ENCODE assay signal across 4 worm cellular contexts in genomic region chrV:13024499-13024898, ce11.
TF ChIP-seq lines count a peak whose summit lies in the region.

No protein-coding gene starts in this region.

TF ChIP-seq in whole organism, L1 larva, 84 proteins besides CTCF, POLR2A, EP300 and RAD21:
- TF ChIP-seq hlh-17 (GFP tag; optimal IDR thresholded peaks at IDR 0.05; lab: Kevin White, UChicago; ENCODE audit: borderline replicate concordance) (no peak), sptf-1 (tag; optimal IDR thresholded peaks at IDR 0.05; lab: Kevin White, UChicago) (no peak), lin-14 (GFP tag; optimal IDR thresholded peaks at IDR 0.05; lab: Kevin White, UChicago) (peak; percentile 33), lin-13 (GFP tag; optimal IDR thresholded peaks at IDR 0.05; lab: Kevin White, UChicago) (no peak), unc-98 (GFP tag; IDR thresholded peaks at IDR 0.05; lab: Robert Waterston, UW) (no peak), efl-3 (GFP tag; optimal IDR thresholded peaks at IDR 0.05; lab: Kevin White, UChicago) (no peak), mef-2 (tag; optimal IDR thresholded peaks at IDR 0.05; lab: Kevin White, UChicago) (no peak), pqm-1 (tag; optimal IDR thresholded peaks at IDR 0.05; lab: Kevin White, UChicago) (no peak)

TF ChIP-seq in whole organism, late embryonic, 69 proteins besides CTCF, POLR2A, EP300 and RAD21:
- TF ChIP-seq sox-2 (GFP tag; IDR thresholded peaks at IDR 0.05; lab: Robert Waterston, UW) (peak; percentile 8; the same call in 1 of the 2 replicates), ztf-16 (tag; optimal IDR thresholded peaks at IDR 0.05; lab: Kevin White, UChicago) (no peak), ceh-18 (tag; optimal IDR thresholded peaks at IDR 0.05; lab: Kevin White, UChicago) (no peak), Y22D7AL.16 (tag; optimal IDR thresholded peaks at IDR 0.05; lab: Kevin White, UChicago) (no peak), sdc-2 (tag; optimal IDR thresholded peaks at IDR 0.05; lab: Kevin White, UChicago) (no peak), ceh-22 (tag; optimal IDR thresholded peaks at IDR 0.05; lab: Kevin White, UChicago) (no peak), unc-42 (tag; optimal IDR thresholded peaks at IDR 0.05; lab: Kevin White, UChicago) (peak; percentile 99), ceh-31 (tag; optimal IDR thresholded peaks at IDR 0.05; lab: Kevin White, UChicago) (peak; percentile 60), syd-9 (tag; optimal IDR thresholded peaks at IDR 0.05; lab: Kevin White, UChicago) (no peak), pax-1 (tag; optimal IDR thresholded peaks at IDR 0.05; lab: Kevin White, UChicago) (no peak), hlh-15 (tag; optimal IDR thresholded peaks at IDR 0.05; lab: Kevin White, UChicago) (no peak), tbx-2 (tag; optimal IDR thresholded peaks at IDR 0.05; lab: Kevin White, UChicago) (no peak), hlh-8 (tag; optimal IDR thresholded peaks at IDR 0.05; lab: Kevin White, UChicago) (no peak), ama-1 (optimal IDR thresholded peaks at IDR 0.05; lab: Kevin White, UChicago) (no peak), pag-3 (tag; optimal IDR thresholded peaks at IDR 0.05; lab: Kevin White, UChicago; ENCODE audit: borderline replicate concordance) (no peak), tbx-7 (tag; optimal IDR thresholded peaks at IDR 0.05; lab: Kevin White, UChicago) (no peak), fkh-10 (GFP tag; optimal IDR thresholded peaks at IDR 0.05; lab: Kevin White, UChicago) (peak; percentile 64), odd-2 (tag; optimal IDR thresholded peaks at IDR 0.05; lab: Kevin White, UChicago) (no peak), unc-86 (tag; optimal IDR thresholded peaks at IDR 0.05; lab: Kevin White, UChicago) (no peak), K02D7.2 (tag; optimal IDR thresholded peaks at IDR 0.05; lab: Kevin White, UChicago) (no peak), hlh-30 (tag; optimal IDR thresholded peaks at IDR 0.05; lab: Kevin White, UChicago; ENCODE audit: insufficient read depth) (no peak)

TF ChIP-seq in whole organism, midembryonic, 9 proteins besides CTCF, POLR2A, EP300 and RAD21:
- TF ChIP-seq flt-1 (GFP tag; IDR thresholded peaks at IDR 0.05; lab: Robert Waterston, UW) (0 out of 2 replicates have a peak, but pooled peaks have one; percentile 11), med-1 (GFP tag; optimal IDR thresholded peaks at IDR 0.05; lab: Kevin White, UChicago; ENCODE audit: insufficient read depth) (no peak), ztf-29 (GFP tag; IDR thresholded peaks at IDR 0.05; lab: Robert Waterston, UW) (no peak)

TF ChIP-seq in whole organism, mixed stage, embryonic, 35 proteins besides CTCF, POLR2A, EP300 and RAD21:
- TF ChIP-seq mls-2 (tag; optimal IDR thresholded peaks at IDR 0.05; lab: Kevin White, UChicago) = no peak
- no peak for TF ChIP-seq ham-2 (GFP tag; optimal IDR thresholded peaks at IDR 0.05; lab: Kevin White, UChicago)
- TF ChIP-seq unc-62 (GFP tag; optimal IDR thresholded peaks at IDR 0.05; lab: Kevin White, UChicago) = peak; percentile 45
- no peak for TF ChIP-seq blmp-1 (tag; optimal IDR thresholded peaks at IDR 0.05; lab: Kevin White, UChicago)
- TF ChIP-seq nhr-2 (tag; optimal IDR thresholded peaks at IDR 0.05; lab: Kevin White, UChicago) = peak; percentile 10
- no peak for TF ChIP-seq unc-120 (tag; optimal IDR thresholded peaks at IDR 0.05; lab: Kevin White, UChicago; ENCODE audit: poor library complexity, severe bottlenecking)
- no peak for TF ChIP-seq lin-32 (GFP tag; optimal IDR thresholded peaks at IDR 0.05; lab: Kevin White, UChicago)
- peak; percentile 5 for TF ChIP-seq hlh-1 (tag; optimal IDR thresholded peaks at IDR 0.05; lab: Kevin White, UChicago)
- TF ChIP-seq ceh-39 (tag; optimal IDR thresholded peaks at IDR 0.05; lab: Kevin White, UChicago) = no peak
- TF ChIP-seq snpc-4 (tag; optimal IDR thresholded peaks at IDR 0.05; lab: Kevin White, UChicago) = no peak
- TF ChIP-seq ces-1 (GFP tag; optimal IDR thresholded peaks at IDR 0.05; lab: Kevin White, UChicago) = peak; percentile 100
- no peak for TF ChIP-seq ceh-43 (GFP tag; optimal IDR thresholded peaks at IDR 0.05; lab: Kevin White, UChicago)
- TF ChIP-seq cnd-1 (tag; optimal IDR thresholded peaks at IDR 0.05; lab: Kevin White, UChicago) = peak; percentile 64
- TF ChIP-seq mab-5 (tag; optimal IDR thresholded peaks at IDR 0.05; lab: Kevin White, UChicago) = no peak

Comparison
In these comparisons a context has a peak if more than half of its experiments do, and no peak if none do; other contexts are left out.
1. Of the 10 proteins assayed by ChIP-seq in both whole organism, L1 larva and whole organism, late embryonic: peak only in whole organism, L1 larva: none; only in whole organism, late embryonic: fkh-10; in both: none; in neither: 9.